Worm (Caenorhabditis elegans): ENCODE measurements around the gene Y81G3A.2.

- TF ChIP-seq nhr-6 (tag; optimal IDR thresholded peaks at IDR 0.05) (no peak), Y55F3AM.14 (GFP tag; optimal IDR thresholded peaks at IDR 0.05) (no peak), elt-3 (tag; optimal IDR thresholded peaks at IDR 0.05) (no peak), unc-62 (GFP tag; optimal IDR thresholded peaks at IDR 0.05) (no peak), F13H6.1 (tag; optimal IDR thresholded peaks at IDR 0.05) (no peak), nhr-12 (tag; optimal IDR thresholded peaks at IDR 0.05) (no peak), mdl-1 (tag; optimal IDR thresholded peaks at IDR 0.05) (no peak), ceh-82 (tag; optimal IDR thresholded peaks at IDR 0.05) (no peak), fos-1 (tag; optimal IDR thresholded peaks at IDR 0.05) (no peak), lin-13 (GFP tag; optimal IDR thresholded peaks at IDR 0.05) (no peak), blmp-1 (tag; optimal IDR thresholded peaks at IDR 0.05; ENCODE audit: insufficient read depth) (no peak), nhr-237 (tag; optimal IDR thresholded peaks at IDR 0.05) (no peak), elt-1 (tag; optimal IDR thresholded peaks at IDR 0.05) (no peak)
Measured at ce11 chrII:13122720-13123119, 42.0 kb downstream of the Y81G3A.2 start, which contains the start of gene bath-45.

All from whole organism, L2 larva.